Fruit fly (Drosophila melanogaster) whole organism, embryonic: ENCODE results near the gene Cypl.

Experiments
- Antp ChIP-seq: fragments of 200-800 bp; sonication (Bioruptor generic); optimal IDR thresholded peaks from 3 replicates; lab custom pipeline; 2016; ENCODE audit warnings: missing biosample characterization, missing genetic modification characterization
- Asciz ChIP-seq: fragments of 200-800 bp; sonication (Bioruptor generic); optimal IDR thresholded peaks from 2 replicates; lab custom pipeline; 2017; ENCODE audit warnings: missing biosample characterization, mild to moderate bottlenecking, missing genetic modification characterization, missing genetic modification reagents
- Blimp-1 ChIP-seq: fragments of 200-800 bp; sonication (Bioruptor generic); optimal IDR thresholded peaks from 3 replicates; lab custom pipeline; 2018; ENCODE audit warnings: missing biosample characterization, missing genetic modification characterization, mild to moderate bottlenecking, moderate library complexity, missing genetic modification reagents
- BtbVII ChIP-seq: fragments of 200-800 bp; sonication (Bioruptor generic); optimal IDR thresholded peaks from 3 replicates; lab custom pipeline; 2017; ENCODE audit warnings: missing biosample characterization, mild to moderate bottlenecking, missing genetic modification characterization
- CG10543 ChIP-seq: fragments of 200-800 bp; sonication (Bioruptor generic); optimal IDR thresholded peaks from 3 replicates; lab custom pipeline; 2017; ENCODE audit warnings: missing biosample characterization, mild to moderate bottlenecking, missing genetic modification characterization, moderate library complexity
- CG11456 ChIP-seq: fragments of 200-800 bp; sonication (Bioruptor generic); IDR thresholded peaks from 3 replicates; pipeline ENCODE4 v1.3.6; 2022; ENCODE audit warnings: missing biosample characterization, missing genetic modification characterization
- CG1233 ChIP-seq: fragments of 200-800 bp; sonication (Bioruptor generic); optimal IDR thresholded peaks from 4 replicates; lab custom pipeline; 2018; ENCODE audit warnings: missing biosample characterization, mild to moderate bottlenecking, missing genetic modification characterization
- CG12391 ChIP-seq: fragments of 200-800 bp; sonication (Bioruptor generic); optimal IDR thresholded peaks from 3 replicates; lab custom pipeline; 2018; ENCODE audit warnings: missing biosample characterization, mild to moderate bottlenecking, missing genetic modification characterization, moderate library complexity
- CG12942 ChIP-seq: fragments of 200-800 bp; sonication (Bioruptor generic); optimal IDR thresholded peaks from 3 replicates; lab custom pipeline; 2016; ENCODE audit warnings: missing biosample characterization, missing genetic modification characterization
- CG13287 ChIP-seq: fragments of 200-800 bp; sonication (Bioruptor generic); IDR thresholded peaks from 2 replicates; pipeline ENCODE4 v1.3.6; 2022; ENCODE audit warnings: missing biosample characterization, missing genetic modification characterization; ENCODE audit not compliant: partially characterized antibody
- CG14710 ChIP-seq: fragments of 200-800 bp; sonication (Bioruptor generic); optimal IDR thresholded peaks from 3 replicates; lab custom pipeline; 2019; ENCODE audit warnings: missing biosample characterization, mild to moderate bottlenecking, missing genetic modification characterization, moderate library complexity
- CG17186 ChIP-seq: fragments of 200-800 bp; sonication (Bioruptor generic); optimal IDR thresholded peaks from 3 replicates; lab custom pipeline; 2017; ENCODE audit warnings: missing biosample characterization, missing genetic modification reagents, missing genetic modification characterization
- CG17912 ChIP-seq: fragments of 200-800 bp; sonication (Bioruptor generic); optimal IDR thresholded peaks from 2 replicates; lab custom pipeline; 2018; ENCODE audit warnings: missing biosample characterization, mild to moderate bottlenecking, missing genetic modification characterization
- CG33557 ChIP-seq: fragments of 200-800 bp; sonication (Bioruptor generic); optimal IDR thresholded peaks from 2 replicates; lab custom pipeline; 2019; ENCODE audit warnings: missing biosample characterization, mild to moderate bottlenecking, missing genetic modification characterization, moderate library complexity
- CG4282 ChIP-seq: fragments of 200-800 bp; sonication (Bioruptor generic); optimal IDR thresholded peaks from 2 replicates; lab custom pipeline; 2016; ENCODE audit warnings: missing biosample characterization, missing genetic modification characterization
- CG4424 ChIP-seq: fragments of 200-800 bp; sonication (Bioruptor generic); optimal IDR thresholded peaks from 3 replicates; lab custom pipeline; 2016; ENCODE audit warnings: missing biosample characterization, missing genetic modification characterization
- CG4820 ChIP-seq: fragments of 200-800 bp; sonication (Bioruptor generic); optimal IDR thresholded peaks from 3 replicates; lab custom pipeline; 2016; ENCODE audit warnings: missing biosample characterization, missing genetic modification characterization
- CG6683 ChIP-seq: fragments of 200-800 bp; sonication (Bioruptor generic); optimal IDR thresholded peaks from 2 replicates; lab custom pipeline; 2017; ENCODE audit warnings: missing biosample characterization, mild to moderate bottlenecking, missing genetic modification characterization, missing genetic modification reagents
- CG6854 ChIP-seq: fragments of 200-800 bp; sonication (Bioruptor generic); optimal IDR thresholded peaks from 3 replicates; lab custom pipeline; 2017; ENCODE audit warnings: missing biosample characterization, mild to moderate bottlenecking, missing genetic modification characterization
- CG8281 ChIP-seq: fragments of 200-800 bp; sonication (Bioruptor generic); optimal IDR thresholded peaks from 2 replicates; lab custom pipeline; 2018; ENCODE audit warnings: missing biosample characterization, mild to moderate bottlenecking, missing genetic modification characterization, moderate library complexity
- CG9817 ChIP-seq: fragments of 200-800 bp; sonication (Bioruptor generic); optimal IDR thresholded peaks from 2 replicates; lab custom pipeline; 2018; ENCODE audit warnings: missing biosample characterization, mild to moderate bottlenecking, missing genetic modification characterization, moderate library complexity
- CTCF ChIP-seq: fragments of 200-800 bp; sonication (Bioruptor generic); optimal IDR thresholded peaks from 2 replicates; lab custom pipeline; 2017; ENCODE audit warnings: missing biosample characterization, mild to moderate bottlenecking, missing genetic modification characterization, moderate library complexity
- CkIIα-i1 ChIP-seq: fragments of 200-800 bp; sonication (Bioruptor generic); IDR thresholded peaks from 2 replicates; pipeline ENCODE4 v1.3.6; 2022; ENCODE audit warnings: missing biosample characterization, missing genetic modification characterization
- CoRest ChIP-seq: fragments of 200-800 bp; sonication (Bioruptor generic); optimal IDR thresholded peaks from 3 replicates; lab custom pipeline; 2018; ENCODE audit warnings: missing biosample characterization, mild to moderate bottlenecking, missing genetic modification characterization, moderate library complexity
- Fer1 ChIP-seq: fragments of 200-800 bp; sonication (Bioruptor generic); optimal IDR thresholded peaks from 2 replicates; lab custom pipeline; 2017; ENCODE audit warnings: missing biosample characterization, mild to moderate bottlenecking, missing genetic modification characterization
- H2.0 ChIP-seq: fragments of 200-800 bp; sonication (Bioruptor generic); IDR thresholded peaks from 2 replicates; pipeline ENCODE4 v1.3.6; 2022; ENCODE audit warnings: missing biosample characterization, missing genetic modification characterization
- HHEX ChIP-seq: fragments of 200-800 bp; sonication (Bioruptor generic); optimal IDR thresholded peaks from 3 replicates; lab custom pipeline; 2017; ENCODE audit warnings: missing biosample characterization, mild to moderate bottlenecking, missing genetic modification characterization, missing genetic modification reagents
- Myb ChIP-seq: fragments of 200-800 bp; sonication (Bioruptor generic); optimal IDR thresholded peaks from 2 replicates; lab custom pipeline; 2016; ENCODE audit warnings: missing biosample characterization, missing genetic modification characterization
- Opbp ChIP-seq: fragments of 200-800 bp; sonication (Bioruptor generic); IDR thresholded peaks from 3 replicates; pipeline ENCODE4 v1.3.6; 2022; ENCODE audit warnings: missing biosample characterization, missing genetic modification characterization; ENCODE audit not compliant: partially characterized antibody
- Poxn ChIP-seq: fragments of 200-800 bp; sonication (Bioruptor generic); IDR thresholded peaks from 2 replicates; pipeline ENCODE4 v1.3.6; 2022; ENCODE audit warnings: missing biosample characterization, missing genetic modification characterization
- Ptx1 ChIP-seq: fragments of 200-800 bp; sonication (Bioruptor generic); IDR thresholded peaks from 2 replicates; pipeline ENCODE4 v1.3.6; 2022; ENCODE audit warnings: missing biosample characterization, missing genetic modification characterization
- ab ChIP-seq: fragments of 200-800 bp; sonication (Bioruptor generic); optimal IDR thresholded peaks from 2 replicates; lab custom pipeline; 2016; ENCODE audit warnings: missing biosample characterization, missing genetic modification characterization
- az2 ChIP-seq: fragments of 200-800 bp; sonication (Bioruptor generic); optimal IDR thresholded peaks from 3 replicates; lab custom pipeline; 2016; ENCODE audit warnings: missing biosample characterization, missing genetic modification characterization
- bigmax ChIP-seq: fragments of 200-800 bp; sonication (Bioruptor generic); optimal IDR thresholded peaks from 2 replicates; lab custom pipeline; 2018; ENCODE audit warnings: missing biosample characterization, mild to moderate bottlenecking, missing genetic modification characterization
- bsh ChIP-seq, 2 experiments: fragments of 200-800 bp; sonication (Bioruptor generic); optimal IDR thresholded peaks; 2 replicates each; lab custom pipeline; 2017 to 2018; ENCODE audit warnings: mild to moderate bottlenecking in 2 of 2, missing biosample characterization in 2 of 2, missing genetic modification characterization in 2 of 2, moderate library complexity in 1 of 2
- ewg ChIP-seq: fragments of 200-800 bp; sonication (Bioruptor generic); optimal IDR thresholded peaks from 3 replicates; lab custom pipeline; 2017; ENCODE audit warnings: mild to moderate bottlenecking, missing biosample characterization, missing genetic modification reagents, missing genetic modification characterization
- kni ChIP-seq: fragments of 200-800 bp; sonication (Bioruptor generic); optimal IDR thresholded peaks from 3 replicates; lab custom pipeline; 2017; ENCODE audit warnings: mild to moderate bottlenecking, missing biosample characterization, missing genetic modification reagents, missing genetic modification characterization
- lab ChIP-seq: fragments of 200-800 bp; sonication (Bioruptor generic); optimal IDR thresholded peaks from 3 replicates; lab custom pipeline; 2017; ENCODE audit warnings: missing biosample characterization, missing genetic modification characterization, mild to moderate bottlenecking, moderate library complexity, missing genetic modification reagents
- lmd ChIP-seq: fragments of 200-800 bp; sonication (Bioruptor generic); IDR thresholded peaks from 2 replicates; pipeline ENCODE4 v1.3.6; 2022; ENCODE audit warnings: missing biosample characterization, missing genetic modification characterization
- lov ChIP-seq, 2 experiments: fragments of 200-800 bp in 1 of 2; fragments of >200 bp in 1 of 2; sonication (Bioruptor generic) in 1 of 2; IDR thresholded peaks in 1 of 2; optimal IDR thresholded peaks in 1 of 2; 2 replicates in 1 of 2; 3 replicates in 1 of 2; pipeline versions ENCODE4 v1.3.6 to Lab custom; 2017 to 2022; ENCODE audit warnings: missing biosample characterization in 1 of 2, missing genetic modification characterization in 1 of 2
- nmo ChIP-seq: fragments of 200-800 bp; sonication (Bioruptor generic); optimal IDR thresholded peaks from 2 replicates; lab custom pipeline; 2018; ENCODE audit warnings: missing biosample characterization, mild to moderate bottlenecking, missing genetic modification characterization, moderate library complexity
- onecut ChIP-seq: fragments of 200-800 bp; sonication (Bioruptor generic); IDR thresholded peaks from 2 replicates; pipeline ENCODE4 v1.3.6; 2022; ENCODE audit warnings: missing biosample characterization, missing genetic modification characterization
- prd ChIP-seq, 3 experiments: fragments of >200 bp in 2 of 3; fragments of 200-800 bp in 1 of 3; sonication (Bioruptor generic) in 1 of 3; optimal IDR thresholded peaks in 2 of 3; IDR thresholded peaks in 1 of 3; 2 replicates in 2 of 3; 3 replicates in 1 of 3; pipeline versions ENCODE4 v1.3.6 to Lab custom; 2017 to 2022; ENCODE audit warnings: missing biosample characterization in 1 of 3, missing genetic modification characterization in 1 of 3
- sc ChIP-seq, 3 experiments: fragments of >200 bp in 2 of 3; fragments of 200-800 bp in 1 of 3; sonication (Bioruptor generic) in 1 of 3; optimal IDR thresholded peaks; 2 replicates in 2 of 3; 3 replicates in 1 of 3; lab custom pipeline; 2017; ENCODE audit warnings: mild to moderate bottlenecking in 1 of 3, missing biosample characterization in 1 of 3, missing genetic modification characterization in 1 of 3, missing genetic modification reagents in 1 of 3
- slbo ChIP-seq: fragments of 200-800 bp; sonication (Bioruptor generic); IDR thresholded peaks from 2 replicates; pipeline ENCODE4 v1.3.6; 2022; ENCODE audit warnings: missing biosample characterization, missing genetic modification characterization
- tap ChIP-seq: fragments of 200-800 bp; optimal IDR thresholded peaks from 3 replicates; lab custom pipeline; 2019; ENCODE audit warnings: missing biosample characterization, mild to moderate bottlenecking, missing genetic modification characterization, moderate library complexity
- tup ChIP-seq: fragments of 200-800 bp; sonication (Bioruptor generic); optimal IDR thresholded peaks from 2 replicates; lab custom pipeline; 2016; ENCODE audit warnings: missing biosample characterization, mild to moderate bottlenecking, missing genetic modification characterization, moderate library complexity
- usp ChIP-seq: fragments of >200 bp; optimal IDR thresholded peaks from 2 replicates; lab custom pipeline; 2017; ENCODE audit warnings: missing biosample characterization, missing genetic modification characterization

Gene Cypl

DNA sequence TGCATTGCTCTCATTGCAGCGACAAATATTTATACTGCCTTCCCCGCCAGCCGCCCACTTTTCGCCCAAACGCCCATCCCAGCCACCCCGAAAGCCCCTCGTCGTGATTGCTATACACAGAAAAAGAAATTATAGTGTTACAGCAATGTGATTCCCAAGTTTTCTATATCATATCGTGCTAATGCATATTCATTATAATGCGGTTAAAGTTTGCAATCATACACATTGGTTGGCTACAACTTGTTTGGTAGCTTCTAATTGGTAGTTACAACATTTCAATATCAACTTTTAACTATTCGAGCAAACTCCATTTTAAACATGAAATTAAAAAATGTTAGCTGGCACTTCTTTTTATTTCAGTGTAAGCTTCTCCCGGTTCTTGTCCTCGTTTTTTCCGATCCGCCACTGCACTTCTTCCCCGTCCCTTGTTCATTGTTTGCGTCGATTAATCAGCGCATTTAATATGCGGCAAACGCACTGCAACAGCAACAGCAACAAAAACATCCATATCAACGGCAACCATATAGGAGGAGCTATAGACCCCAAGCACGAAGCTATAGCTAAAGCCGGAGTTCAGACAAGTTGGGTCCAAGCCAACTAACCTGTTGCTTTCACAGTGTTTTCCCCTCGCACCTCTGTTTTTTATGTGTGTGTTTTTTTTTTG lies 23.4 kb upstream of the Cypl start (continued):
- TF ChIP-seq CG33557 (GFP tag; lab: Kevin White, UChicago): no peak
- TF ChIP-seq Asciz (GFP tag; lab: Kevin White, UChicago): peak; percentile 46
- TF ChIP-seq CG4424 (GFP tag; lab: Kevin White, UChicago): no peak
- TF ChIP-seq Myb: no peak
- TF ChIP-seq CTCF: no peak
- TF ChIP-seq bigmax (GFP tag; lab: Kevin White, UChicago): no peak
- no peak for TF ChIP-seq H2.0 (GFP tag; lab: Robert Waterston, UW)
- no peak for TF ChIP-seq CG9817 (tag; lab: Kevin White, UChicago)
- no peak for TF ChIP-seq CkIIα-i1 (GFP tag; lab: Robert Waterston, UW)
- TF ChIP-seq bsh (GFP tag; optimal IDR thresholded peaks at IDR 0.05; lab: Kevin White, UChicago): peak; percentile 59 to 87
- TF ChIP-seq CG10543 (GFP tag; lab: Kevin White, UChicago): no peak
- TF ChIP-seq CG17912 (GFP tag; lab: Kevin White, UChicago): no peak
- no peak for TF ChIP-seq CG6854 (GFP tag; lab: Kevin White, UChicago)
- no peak for TF ChIP-seq Poxn (GFP tag; lab: Robert Waterston, UW)
- no peak for TF ChIP-seq CG13287 (GFP tag; lab: Robert Waterston, UW)
- TF ChIP-seq az2 (GFP tag; lab: Kevin White, UChicago): peak; percentile 21
- TF ChIP-seq Fer1 (GFP tag; lab: Kevin White, UChicago): no peak
- TF ChIP-seq BtbVII (GFP tag; lab: Kevin White, UChicago): no peak
- TF ChIP-seq lov (optimal IDR thresholded peaks at IDR 0.05; lab: Kevin White, UChicago): no peak
- TF ChIP-seq lov (GFP tag; IDR thresholded peaks at IDR 0.05; lab: Robert Waterston, UW): no peak
- TF ChIP-seq usp: no peak
- TF ChIP-seq tup (GFP tag; lab: Kevin White, UChicago): no peak
- TF ChIP-seq CG17186: no peak
- TF ChIP-seq ewg (GFP tag; lab: Kevin White, UChicago): peak; percentile 15
- TF ChIP-seq CG6683 (GFP tag; lab: Kevin White, UChicago): no peak
- TF ChIP-seq CG1233 (GFP tag; lab: Kevin White, UChicago): no peak
- TF ChIP-seq CG14710: peak; percentile 39
- TF ChIP-seq CG4820 (GFP tag; lab: Kevin White, UChicago): no peak
- TF ChIP-seq slbo (GFP tag; lab: Robert Waterston, UW): no peak
- TF ChIP-seq HHEX (GFP tag; lab: Kevin White, UChicago): no peak
- peak; percentile 48 for TF ChIP-seq kni
- no peak for TF ChIP-seq CG11456 (GFP tag; lab: Robert Waterston, UW)
- TF ChIP-seq lab (GFP tag; lab: Kevin White, UChicago): no peak
- TF ChIP-seq CG12391 (tag; lab: Kevin White, UChicago): peak; percentile 29
- TF ChIP-seq onecut (GFP tag; lab: Robert Waterston, UW): peak; percentile 7; the same call in 1 of the 2 replicates
- no peak for TF ChIP-seq lmd (GFP tag; lab: Robert Waterston, UW)
- peak; percentile 47 for TF ChIP-seq Blimp-1 (GFP tag; lab: Kevin White, UChicago)
- no peak for TF ChIP-seq Ptx1 (GFP tag; lab: Robert Waterston, UW)
- no peak for TF ChIP-seq Opbp
- TF ChIP-seq CG4282 (GFP tag; lab: Kevin White, UChicago): no peak
- TF ChIP-seq CG12942 (GFP tag; lab: Kevin White, UChicago): no peak
- peak; percentile 56 for TF ChIP-seq nmo
- TF ChIP-seq sc (optimal IDR thresholded peaks at IDR 0.05; lab: Kevin White, UChicago): no peak
- TF ChIP-seq sc (GFP tag; optimal IDR thresholded peaks at IDR 0.05; lab: Kevin White, UChicago): peak; percentile 30
- TF ChIP-seq Antp (GFP tag; lab: Kevin White, UChicago): no peak
- no peak for TF ChIP-seq CoRest (tag; lab: Kevin White, UChicago)
- no peak for TF ChIP-seq CG8281 (tag; lab: Kevin White, UChicago)
- TF ChIP-seq prd (optimal IDR thresholded peaks at IDR 0.05; lab: Kevin White, UChicago): no peak
- no peak for TF ChIP-seq prd (GFP tag; IDR thresholded peaks at IDR 0.05; lab: Robert Waterston, UW)
- no peak for TF ChIP-seq tap (tag; lab: Kevin White, UChicago)
- no peak for TF ChIP-seq ab (GFP tag; lab: Kevin White, UChicago)
